Worm (Caenorhabditis elegans): Measurements from ENCODE around the gene T25B2.2.

- no peak for TF ChIP-seq nhr-237 (tag; optimal IDR thresholded peaks at IDR 0.05)
- no peak for TF ChIP-seq sdz-12 (GFP tag; optimal IDR thresholded peaks at IDR 0.05)
- TF ChIP-seq zag-1 (tag; optimal IDR thresholded peaks at IDR 0.05), result no peak
- no peak for TF ChIP-seq attf-4 (tag; optimal IDR thresholded peaks at IDR 0.05)
- peak in 1 of 2 experiments; percentile 91 for TF ChIP-seq unc-62 (GFP tag; optimal IDR thresholded peaks at IDR 0.05 in 1 of 2)
- TF ChIP-seq unc-62 (tag; optimal IDR thresholded peaks at IDR 0.05), result no peak
- no peak for TF ChIP-seq mdl-1 (tag; optimal IDR thresholded peaks at IDR 0.05)
- no peak for TF ChIP-seq dve-1 (tag; optimal IDR thresholded peaks at IDR 0.05; ENCODE audit: insufficient read depth)
- no peak for TF ChIP-seq ceh-28 (tag; optimal IDR thresholded peaks at IDR 0.05)
- no peak for TF ChIP-seq lir-3 (tag; optimal IDR thresholded peaks at IDR 0.05)
- TF ChIP-seq nhr-77 (tag; optimal IDR thresholded peaks at IDR 0.05), result no peak
- TF ChIP-seq dmd-9 (GFP tag; IDR thresholded peaks at IDR 0.05), result no peak
- TF ChIP-seq ama-1 (optimal IDR thresholded peaks at IDR 0.05), result no peak
These were observed 9.9 kb upstream of the T25B2.2 start for ce11 chrX:6159562-6159961.
